Fruit fly (Drosophila melanogaster) whole organism, prepupa: ENCODE measurements around the gene CG42846.
A peak's percentile ranks its signal among the peaks of the same experiment; 100 is the strongest.

ENCODE experiments used
- CG34406 ChIP-seq: fragments of 200-800 bp; sonication (Bioruptor generic); optimal IDR thresholded peaks from 3 replicates; lab custom pipeline; 2016; ENCODE audit warnings: missing biosample characterization, missing genetic modification characterization
- CG3919 ChIP-seq: fragments of 200-800 bp; sonication (Bioruptor generic); optimal IDR thresholded peaks from 3 replicates; lab custom pipeline; 2016; ENCODE audit warnings: missing biosample characterization, missing genetic modification characterization
- Eip78C ChIP-seq: fragments of 200-800 bp; sonication (Bioruptor generic); peaks from one replicate; lab custom pipeline; 2016; ENCODE audit warnings: missing biosample characterization, missing genetic modification characterization
- Hr39 ChIP-seq: fragments of 200-800 bp; sonication (Bioruptor generic); optimal IDR thresholded peaks from 2 replicates; lab custom pipeline; 2016; ENCODE audit warnings: missing biosample characterization, missing genetic modification characterization
- Hr4 ChIP-seq: fragments of 200-800 bp; sonication (Bioruptor generic); optimal IDR thresholded peaks from 3 replicates; lab custom pipeline; 2016; ENCODE audit warnings: missing biosample characterization, missing genetic modification characterization
- Sox102F ChIP-seq: fragments of 200-800 bp; sonication (Bioruptor generic); optimal IDR thresholded peaks from 2 replicates; lab custom pipeline; 2016; ENCODE audit warnings: missing biosample characterization, mild to moderate bottlenecking, missing genetic modification characterization
- Sox14 ChIP-seq: fragments of 200-800 bp; sonication (Bioruptor generic); optimal IDR thresholded peaks from 3 replicates; lab custom pipeline; 2016; ENCODE audit warnings: missing biosample characterization, missing genetic modification characterization
- Sox15 ChIP-seq: fragments of 200-800 bp; sonication (Bioruptor generic); optimal IDR thresholded peaks from 3 replicates; lab custom pipeline; 2016; ENCODE audit warnings: missing biosample characterization, missing genetic modification characterization
- dsx ChIP-seq: fragments of 200-800 bp; optimal IDR thresholded peaks from 3 replicates; lab custom pipeline; 2019; ENCODE audit warnings: missing biosample characterization, mild to moderate bottlenecking, missing genetic modification characterization, moderate library complexity; ENCODE audit not compliant: poor library complexity, severe bottlenecking
- fkh ChIP-seq: fragments of 200-800 bp; sonication (Bioruptor generic); optimal IDR thresholded peaks from 3 replicates; lab custom pipeline; 2017; ENCODE audit warnings: missing biosample characterization, mild to moderate bottlenecking, missing genetic modification characterization, moderate library complexity
- salr ChIP-seq, 2 experiments: fragments of 200-800 bp; sonication (Bioruptor generic); optimal IDR thresholded peaks; 3 replicates each; lab custom pipeline; 2016 to 2018; ENCODE audit warnings: missing biosample characterization in 2 of 2, missing genetic modification characterization in 2 of 2, mild to moderate bottlenecking in 1 of 2

DNA sequence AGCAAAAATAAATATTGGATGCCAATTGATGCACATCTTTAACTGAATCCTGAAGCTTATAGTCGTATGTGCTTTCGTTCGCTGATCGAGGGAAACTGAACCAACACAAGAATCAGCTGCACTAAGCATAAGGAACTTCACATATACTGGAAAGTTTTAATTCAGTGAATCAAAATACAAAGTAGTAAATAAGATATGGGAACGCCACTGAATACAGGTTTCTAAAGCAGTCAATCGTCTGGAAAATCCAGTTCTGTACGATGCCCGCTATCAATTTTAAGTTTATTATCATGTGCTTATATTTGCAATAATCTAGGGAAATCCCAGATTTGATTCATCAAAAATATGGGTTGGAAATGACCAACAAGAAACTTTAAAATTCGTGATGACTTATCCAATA, 863 bp upstream of the CG42846 start, which contains the start of gene CG34454:
- no peak for TF ChIP-seq Hr39 (GFP tag; lab: Kevin White, UChicago)
- no peak for TF ChIP-seq CG3919 (GFP tag; lab: Kevin White, UChicago)
- no peak for TF ChIP-seq fkh
- TF ChIP-seq CG34406, result no peak
- no peak for TF ChIP-seq Sox14 (GFP tag; lab: Kevin White, UChicago)
- TF ChIP-seq Eip78C (GFP tag; lab: Kevin White, UChicago), result no peak
- TF ChIP-seq Sox15 (GFP tag; lab: Kevin White, UChicago), result no peak
- no peak for TF ChIP-seq salr (GFP tag; optimal IDR thresholded peaks at IDR 0.05; lab: Kevin White, UChicago)
- no peak for TF ChIP-seq Sox102F
- TF ChIP-seq Hr4 (GFP tag; lab: Kevin White, UChicago), result no peak
- peak; percentile 92 for TF ChIP-seq dsx (GFP tag; lab: Kevin White, UChicago)
